Fruit fly (Drosophila melanogaster) whole organism: ENCODE results near the gene CG45105.
"Not testable (repeated sequence)": the region's sequence is repeated elsewhere in the genome, so short reads cannot be mapped to it uniquely, and the experiment has no call there.

Source experiments
- CG8478 ChIP-seq: fragments of >200 bp; optimal IDR thresholded peaks from 2 replicates; lab custom pipeline; 2018; ENCODE audit warnings: inconsistent platforms
- Dll ChIP-seq: fragments of >200 bp; optimal IDR thresholded peaks from 2 replicates; lab custom pipeline; 2017
- EcR ChIP-seq, 2 experiments: fragments of >200 bp; optimal IDR thresholded peaks; 2 replicates each; lab custom pipeline; 2017; ENCODE audit warnings: missing biosample characterization in 2 of 2, missing genetic modification characterization in 2 of 2, missing genetic modification reagents in 2 of 2
- pan ChIP-seq: fragments of >200 bp; optimal IDR thresholded peaks from 2 replicates; lab custom pipeline; 2017
- psq ChIP-seq: fragments of >200 bp; optimal IDR thresholded peaks from 2 replicates; lab custom pipeline; 2017
- usp ChIP-seq: fragments of >200 bp; optimal IDR thresholded peaks from 2 replicates; lab custom pipeline; 2017; ENCODE audit warnings: missing biosample characterization, missing genetic modification characterization, mixed read lengths

The CG45105 gene

DNA sequence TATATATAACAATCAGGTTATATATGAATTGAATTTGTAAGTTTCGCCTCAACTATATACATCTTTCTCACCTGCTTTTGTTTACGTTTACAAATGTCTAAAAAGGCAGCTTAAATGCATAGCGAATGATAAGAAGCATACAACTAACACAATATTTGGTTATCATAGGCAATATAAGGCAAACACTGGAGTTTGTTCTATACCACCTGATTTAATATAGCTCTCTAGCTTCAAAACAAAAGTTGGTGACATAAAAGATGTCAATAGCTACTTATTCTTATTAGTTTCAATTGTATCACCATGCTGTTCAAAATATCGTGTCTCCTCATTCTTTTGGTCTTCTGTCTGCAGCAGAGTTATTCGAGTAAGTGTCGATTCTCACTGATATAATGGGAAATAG is 8.1 kb upstream of the CG45105 start:
- TF ChIP-seq usp (GFP tag; lab: Kevin White, UChicago) (no peak), pan (lab: Kevin White, UChicago) (no peak), CG8478 (lab: Kevin White, UChicago) (no peak), psq (lab: Kevin White, UChicago) (no peak), Dll (lab: Kevin White, UChicago) (no peak), EcR (GFP tag; optimal IDR thresholded peaks at IDR 0.05; lab: Kevin White, UChicago) (no peak)

DNA sequence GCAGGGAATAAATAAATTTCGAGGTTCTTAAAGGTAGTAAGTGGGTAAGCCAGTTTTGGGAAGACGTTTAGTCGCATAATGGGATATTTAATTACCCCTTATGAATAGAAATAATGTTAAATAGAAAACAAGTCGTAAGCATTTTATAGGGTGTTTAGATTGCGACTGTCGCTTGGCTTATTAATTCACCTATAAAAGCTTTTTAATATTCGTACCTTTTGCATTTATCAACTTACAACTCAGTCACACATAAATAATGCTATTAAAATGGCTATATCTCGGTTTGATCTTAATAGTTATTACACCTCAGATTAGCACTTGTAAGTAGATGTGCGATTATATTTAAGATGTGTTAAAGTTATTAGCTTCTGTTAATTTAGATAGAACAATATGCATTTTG is 7.5 kb upstream of the CG45105 start, which contains the start of gene CG34276:
CG34276 (plus strand) TSS at position 301 of the 400 bp plus-strand sequence.
- TF ChIP-seq psq (lab: Kevin White, UChicago) (no peak), pan (lab: Kevin White, UChicago) (no peak), Dll (lab: Kevin White, UChicago) (no peak), CG8478 (lab: Kevin White, UChicago) (no peak), EcR (GFP tag; optimal IDR thresholded peaks at IDR 0.05; lab: Kevin White, UChicago) (no peak), usp (GFP tag; lab: Kevin White, UChicago) (no peak)

DNA sequence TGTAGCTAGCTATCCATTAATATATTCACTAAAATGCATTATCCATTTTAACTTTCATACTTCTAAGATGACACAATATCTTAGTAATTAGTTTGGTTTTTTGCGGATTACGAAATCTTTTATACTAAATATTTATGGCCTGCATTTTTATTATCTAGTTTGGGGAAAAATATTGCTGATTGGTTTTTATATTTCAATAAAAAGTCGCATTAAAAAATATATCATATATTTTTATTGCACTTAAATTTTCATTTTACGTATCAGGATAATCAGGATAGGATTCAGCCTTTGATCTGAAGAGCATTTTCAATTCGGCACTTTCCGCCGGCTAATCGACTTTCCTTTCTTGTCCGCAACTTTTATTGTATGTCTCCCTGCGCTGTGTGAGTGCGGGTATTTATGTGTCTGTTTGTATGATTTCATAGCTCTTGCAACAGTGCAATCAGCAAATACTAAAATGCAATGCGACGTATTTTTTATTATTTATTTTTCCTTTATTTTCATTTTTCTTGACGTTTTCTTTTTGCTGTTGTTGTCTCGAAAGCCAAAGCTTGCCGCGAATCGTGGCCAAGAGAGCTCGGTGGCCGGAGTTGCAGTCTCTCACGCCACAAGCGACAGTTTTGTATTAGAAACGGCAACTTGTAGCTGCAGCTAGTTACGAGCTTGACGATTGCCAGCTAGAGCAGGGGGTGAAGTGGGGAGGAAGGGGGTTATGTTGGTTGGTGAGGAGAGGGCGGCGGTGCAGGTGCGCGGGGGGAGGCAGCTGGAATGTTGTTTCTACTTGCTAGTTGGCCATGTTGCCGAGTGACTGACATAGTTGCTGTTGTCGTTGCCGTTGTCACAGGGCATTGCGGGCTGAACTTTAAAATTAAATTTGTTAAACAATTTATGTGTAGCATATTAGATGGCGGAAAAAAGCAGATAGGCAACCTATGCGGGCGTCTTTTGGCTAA is 5.1 kb upstream of the CG45105 start:
- TF ChIP-seq EcR (GFP tag; optimal IDR thresholded peaks at IDR 0.05; lab: Kevin White, UChicago) (no peak), CG8478 (lab: Kevin White, UChicago) (no peak), psq (lab: Kevin White, UChicago) (no peak), usp (GFP tag; lab: Kevin White, UChicago) (no peak), pan (lab: Kevin White, UChicago) (no peak)

- TF ChIP-seq psq (lab: Kevin White, UChicago): no peak
- no peak for TF ChIP-seq EcR (GFP tag; optimal IDR thresholded peaks at IDR 0.05; lab: Kevin White, UChicago)
- no peak for TF ChIP-seq Dll (lab: Kevin White, UChicago)
- TF ChIP-seq usp (GFP tag; lab: Kevin White, UChicago): no peak
- no peak for TF ChIP-seq pan (lab: Kevin White, UChicago)
- TF ChIP-seq CG8478 (lab: Kevin White, UChicago): no peak
These were observed 3.9 kb upstream of the CG45105 start for dm6 chr3R:15921747-15922146.

dm6 chr3R:15920751-15921156 is 2.9 kb upstream of the CG45105 start, which contains the start of gene Fbxl7:
Fbxl7 (plus strand) TSS chr3R:15920898.
- TF ChIP-seq pan (lab: Kevin White, UChicago) (no peak), usp (GFP tag; lab: Kevin White, UChicago) (no peak)

- no peak for TF ChIP-seq usp (GFP tag; lab: Kevin White, UChicago)
- no peak for TF ChIP-seq pan (lab: Kevin White, UChicago)
- TF ChIP-seq CG8478 (lab: Kevin White, UChicago): no peak
- no peak for TF ChIP-seq Dll (lab: Kevin White, UChicago)
- TF ChIP-seq EcR (GFP tag; optimal IDR thresholded peaks at IDR 0.05; lab: Kevin White, UChicago): no peak
- TF ChIP-seq psq (lab: Kevin White, UChicago): no peak
These were observed 2.4 kb upstream of the CG45105 start for dm6 chr3R:15920229-15920533.

DNA sequence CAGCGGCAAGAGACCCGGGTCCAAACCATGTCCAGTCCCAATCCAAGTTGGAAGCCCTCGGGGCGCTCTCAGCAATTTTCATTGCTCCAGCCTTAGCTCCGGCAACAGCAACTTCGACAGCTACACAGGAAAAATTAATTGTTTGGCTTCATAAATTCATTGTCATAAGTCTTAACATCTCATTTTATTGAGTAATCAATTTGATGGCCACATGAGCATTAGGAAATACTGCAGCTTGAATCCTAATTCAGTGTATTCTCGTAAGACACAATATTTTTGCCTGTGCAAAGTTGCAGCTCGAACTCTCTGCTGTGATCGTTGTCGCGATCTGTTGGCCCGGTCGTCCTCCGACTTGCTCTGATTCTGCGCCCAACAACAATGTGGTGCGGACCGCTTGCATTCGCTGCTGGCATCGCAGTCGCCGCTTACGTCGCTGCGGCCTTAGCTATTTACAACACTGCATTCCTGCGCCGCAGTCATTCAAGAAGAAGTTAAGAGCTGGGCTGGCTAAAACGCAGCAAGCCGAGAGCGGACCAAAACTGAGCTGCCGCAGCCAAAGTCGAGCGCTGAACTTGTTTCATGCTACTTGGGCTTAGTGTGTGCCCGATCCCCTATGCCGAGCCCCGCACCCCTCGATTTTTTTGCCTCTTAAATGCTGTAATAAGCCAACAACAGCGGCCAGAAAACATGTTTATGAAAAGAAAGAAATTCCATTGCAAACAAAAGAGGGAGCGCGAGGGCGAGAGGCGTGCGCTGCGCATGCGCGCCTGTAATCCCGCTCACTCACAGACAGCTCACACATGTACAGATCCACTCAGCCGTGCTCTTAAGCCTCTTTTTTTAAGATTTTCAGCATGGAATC is 1.8 kb upstream of the CG45105 start:
- TF ChIP-seq EcR (GFP tag; optimal IDR thresholded peaks at IDR 0.05; lab: Kevin White, UChicago): no peak
- TF ChIP-seq Dll (lab: Kevin White, UChicago): peak; percentile 76

DNA sequence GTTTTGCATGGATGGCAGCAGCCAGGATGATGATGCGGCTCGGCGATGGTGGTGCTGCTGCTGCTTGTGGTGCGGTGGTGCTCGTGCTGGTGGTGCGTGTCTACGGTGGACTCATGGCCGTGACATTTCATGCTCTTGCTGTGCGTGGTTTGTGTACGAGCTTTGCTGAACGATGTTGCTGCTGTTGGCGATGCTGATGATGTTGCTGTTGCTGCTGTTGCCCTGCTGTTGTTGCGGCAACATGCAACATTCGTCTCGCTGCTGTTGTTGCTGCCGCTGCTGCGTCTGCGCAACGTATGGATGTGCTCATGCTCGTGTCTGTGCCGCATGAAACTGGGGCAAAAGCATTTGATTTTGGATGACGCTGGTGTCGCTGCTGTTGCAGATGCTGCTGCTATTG is 4.6 kb downstream of the CG45105 start:
- TF ChIP-seq psq (lab: Kevin White, UChicago) (no peak), pan (lab: Kevin White, UChicago) (no peak), CG8478 (lab: Kevin White, UChicago) (no peak), Dll (lab: Kevin White, UChicago) (no peak), usp (GFP tag; lab: Kevin White, UChicago) (no peak), EcR (GFP tag; optimal IDR thresholded peaks at IDR 0.05; lab: Kevin White, UChicago) (no peak)

- TF ChIP-seq usp (GFP tag; lab: Kevin White, UChicago); psq (lab: Kevin White, UChicago); CG8478 (lab: Kevin White, UChicago): not testable (repeated sequence)
These were observed 9.7 kb downstream of the CG45105 start, which contains the start of gene EndoU for dm6 chr3R:15908098-15908497. EndoU (plus strand) TSS chr3R:15908398.

dm6 chr3R:15904543-15904942 is 13.3 kb downstream of the CG45105 start, which contains the start of gene glob1:
glob1 (minus strand) TSS chr3R:15904643.
- not testable (repeated sequence) for TF ChIP-seq CG8478 (lab: Kevin White, UChicago); usp (GFP tag; lab: Kevin White, UChicago); psq (lab: Kevin White, UChicago)

- TF ChIP-seq Dll (lab: Kevin White, UChicago): peak; percentile 96
These were observed 16.6 kb downstream of the CG45105 start for dm6 chr3R:15901097-15901709.
